Worm (Caenorhabditis elegans): ENCODE measurements around the gene C34H4.2.

C34H4.2 gene

DNA sequence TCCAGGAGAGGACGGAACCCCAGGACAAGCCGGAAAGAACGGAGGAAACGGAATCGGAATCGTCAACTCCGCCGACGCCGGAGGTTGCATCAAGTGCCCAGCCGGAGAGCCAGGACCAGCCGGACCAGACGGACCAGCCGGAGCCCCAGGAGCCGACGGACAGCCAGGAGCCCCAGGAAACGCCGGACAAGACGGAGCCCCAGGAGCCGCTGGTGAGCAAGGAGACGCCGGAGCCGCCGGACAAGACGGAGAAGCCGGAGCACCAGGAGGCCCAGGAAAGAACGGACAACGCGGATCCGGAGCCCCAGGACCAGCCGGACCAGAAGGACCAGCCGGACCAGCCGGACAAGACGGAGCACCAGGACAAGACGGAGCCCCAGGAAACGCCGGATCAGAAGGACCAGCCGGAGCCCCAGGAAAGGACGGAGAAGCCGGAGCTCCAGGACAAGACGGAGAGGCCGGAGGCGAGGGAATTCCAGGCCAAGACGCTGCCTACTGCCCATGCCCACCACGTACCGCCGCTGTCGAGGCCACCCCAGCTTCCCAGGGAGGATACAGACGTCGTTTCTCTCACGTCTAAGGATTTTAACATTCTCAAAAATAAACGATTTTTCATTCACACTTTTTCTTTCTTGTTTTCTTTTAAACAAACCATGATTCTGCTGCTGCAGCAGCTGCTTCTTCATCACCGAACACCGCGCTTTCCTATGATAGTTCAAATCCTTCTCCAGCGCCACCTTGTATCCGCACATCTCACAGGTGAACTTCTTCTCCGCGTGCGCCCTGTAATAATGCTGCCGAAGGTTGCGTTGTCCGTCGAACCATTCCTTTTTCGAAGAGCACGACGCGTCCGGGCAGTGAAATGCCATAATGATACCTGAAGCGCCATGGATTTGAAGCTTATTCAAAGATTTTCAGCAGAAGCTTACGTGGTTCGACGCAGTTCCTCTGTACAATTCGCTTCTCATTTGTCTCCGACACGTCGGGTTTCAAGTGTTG is 4.2 kb upstream of the C34H4.2 start:
- TF ChIP-seq nhr-25 (tag; optimal IDR thresholded peaks at IDR 0.05): peak; percentile 71
- TF ChIP-seq nhr-21 (tag; optimal IDR thresholded peaks at IDR 0.05): no peak
- TF ChIP-seq nhr-77 (tag; optimal IDR thresholded peaks at IDR 0.05): no peak
- peak; percentile 4 for TF ChIP-seq F13H6.1 (tag; optimal IDR thresholded peaks at IDR 0.05)
- TF ChIP-seq fos-1 (tag; optimal IDR thresholded peaks at IDR 0.05): no peak
- no peak for TF ChIP-seq unc-55 (GFP tag; optimal IDR thresholded peaks at IDR 0.05)
- TF ChIP-seq ztf-4 (tag; optimal IDR thresholded peaks at IDR 0.05): no peak
- TF ChIP-seq ama-1 (optimal IDR thresholded peaks at IDR 0.05): peak; percentile 75
- no peak for TF ChIP-seq Y55F3AM.14 (GFP tag; optimal IDR thresholded peaks at IDR 0.05)
- TF ChIP-seq elt-1 (tag; optimal IDR thresholded peaks at IDR 0.05): no peak
- TF ChIP-seq mab-5 (tag; optimal IDR thresholded peaks at IDR 0.05): no peak
- no peak for TF ChIP-seq alr-1 (tag; optimal IDR thresholded peaks at IDR 0.05)
- TF ChIP-seq skn-1 (tag; optimal IDR thresholded peaks at IDR 0.05): no peak
- no peak for TF ChIP-seq ceh-82 (tag; optimal IDR thresholded peaks at IDR 0.05)

DNA sequence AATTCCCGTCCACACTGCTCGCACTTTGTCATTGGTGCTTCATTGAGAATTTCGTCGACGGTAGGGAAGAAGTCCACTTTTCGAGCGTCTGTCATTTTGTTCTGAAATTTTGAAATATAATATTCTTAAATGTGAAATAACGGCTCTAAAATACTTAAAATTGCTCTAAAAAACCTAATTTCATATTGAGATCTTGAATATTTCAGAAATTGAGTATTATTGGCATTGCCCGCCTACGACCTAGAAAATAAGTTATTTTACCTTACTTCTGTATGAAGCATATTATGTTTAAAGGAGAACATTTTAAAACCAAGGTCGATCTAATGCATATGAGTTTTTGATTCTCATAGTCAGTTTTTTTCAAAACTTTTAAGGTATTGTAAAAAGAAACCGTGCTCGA is 3.4 kb upstream of the C34H4.2 start, which contains the start of gene C34H4.5:
TSS of gene C34H4.5 (minus strand) at position 101 of the 400 bp plus-strand sequence.
- TF ChIP-seq nhr-77 (tag; optimal IDR thresholded peaks at IDR 0.05) (no peak), nhr-6 (tag; optimal IDR thresholded peaks at IDR 0.05) (no peak), unc-39 (tag; optimal IDR thresholded peaks at IDR 0.05) (no peak), ztf-11 (tag; optimal IDR thresholded peaks at IDR 0.05) (no peak), elt-3 (tag; optimal IDR thresholded peaks at IDR 0.05) (no peak), elt-1 (tag; optimal IDR thresholded peaks at IDR 0.05) (no peak), nhr-10 (tag; optimal IDR thresholded peaks at IDR 0.05) (no peak), gmeb-1 (tag; optimal IDR thresholded peaks at IDR 0.05) (no peak), blmp-1 (tag; optimal IDR thresholded peaks at IDR 0.05; ENCODE audit: insufficient read depth) (no peak), lin-13 (GFP tag; optimal IDR thresholded peaks at IDR 0.05) (no peak), sma-3 (GFP tag; optimal IDR thresholded peaks at IDR 0.05) (no peak), zag-1 (tag; optimal IDR thresholded peaks at IDR 0.05) (no peak)

DNA sequence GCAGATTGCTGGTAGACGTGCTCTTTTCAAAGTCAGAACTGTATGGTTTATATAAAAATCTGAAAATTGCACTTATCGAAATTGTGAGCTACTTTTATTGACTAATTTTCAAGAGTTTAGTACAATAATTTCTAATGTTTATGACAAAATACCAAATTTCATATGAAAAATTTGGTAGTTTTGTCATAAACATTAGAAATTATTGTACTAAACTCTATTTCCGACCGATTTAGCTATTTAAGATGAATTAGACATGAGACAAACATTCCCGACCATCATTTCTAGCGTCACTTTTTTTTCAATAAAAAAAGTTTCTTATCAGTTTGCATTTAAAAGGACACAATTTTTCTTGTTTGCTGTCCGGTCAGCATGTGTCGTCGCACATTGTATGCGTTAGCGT is 3.0 kb upstream of the C34H4.2 start, which contains the start of gene tag-244:
TSS of gene tag-244 (plus strand) at position 301 of the 400 bp plus-strand sequence.
- TF ChIP-seq mab-5 (tag; optimal IDR thresholded peaks at IDR 0.05): no peak
- no peak for TF ChIP-seq blmp-1 (tag; optimal IDR thresholded peaks at IDR 0.05; ENCODE audit: insufficient read depth)
- TF ChIP-seq ztf-4 (tag; optimal IDR thresholded peaks at IDR 0.05): no peak
- TF ChIP-seq nhr-6 (tag; optimal IDR thresholded peaks at IDR 0.05): no peak
- no peak for TF ChIP-seq elt-3 (tag; optimal IDR thresholded peaks at IDR 0.05)
- no peak for TF ChIP-seq lin-13 (GFP tag; optimal IDR thresholded peaks at IDR 0.05)
- TF ChIP-seq fos-1 (tag; optimal IDR thresholded peaks at IDR 0.05): peak; percentile 30
- no peak for TF ChIP-seq crh-2 (tag; optimal IDR thresholded peaks at IDR 0.05)

- TF ChIP-seq gmeb-1 (tag; optimal IDR thresholded peaks at IDR 0.05) (no peak), dmd-4 (tag; optimal IDR thresholded peaks at IDR 0.05) (no peak), fos-1 (tag; optimal IDR thresholded peaks at IDR 0.05) (peak; percentile 57), lin-11 (tag; optimal IDR thresholded peaks at IDR 0.05) (no peak)
Measured at ce11 chrIV:1555021-1555720, 1.6 kb downstream of the C34H4.2 start, which contains the start of gene C34H4.1. Gene C34H4.1 (plus strand): TSS chrIV:1555579.

DNA sequence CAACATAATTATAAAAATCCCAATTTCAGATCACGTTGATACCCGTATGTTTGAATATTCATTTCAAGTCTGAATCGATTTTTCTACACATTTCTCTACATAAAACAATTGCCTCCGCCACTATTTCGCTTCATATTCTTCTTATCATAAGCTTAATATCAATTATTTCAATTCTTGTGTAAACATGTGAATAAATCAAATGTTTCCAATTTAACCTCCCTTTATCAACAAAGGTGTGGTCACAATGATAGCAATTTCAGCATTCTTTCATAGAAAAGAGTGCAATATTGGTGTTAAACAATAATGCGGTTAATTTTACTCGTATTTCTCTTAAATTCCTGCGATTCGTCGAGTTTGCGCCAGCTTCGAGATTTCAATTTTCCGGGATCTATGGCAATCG is 6.4 kb downstream of the C34H4.2 start, which contains the start of gene Y41D4B.17:
TSS of gene Y41D4B.17 (plus strand) at position 174 of the 400 bp plus-strand sequence.
- TF ChIP-seq ZK546.5 (tag; optimal IDR thresholded peaks at IDR 0.05) (no peak), unc-55 (GFP tag; optimal IDR thresholded peaks at IDR 0.05) (no peak), sma-9 (GFP tag; optimal IDR thresholded peaks at IDR 0.05) (peak; percentile 6), sma-9 (tag; optimal IDR thresholded peaks at IDR 0.05) (no peak), fos-1 (tag; optimal IDR thresholded peaks at IDR 0.05) (peak; percentile 82)

All from whole organism, L2 larva.